Fruit fly (Drosophila melanogaster): Measurements from ENCODE around the gene CG42717.

dm6 chr3L:16051719-16052122, 18.7 kb upstream of the CG42717 start, which contains the start of gene Mbs:
- TF ChIP-seq CG1620 (GFP tag; optimal IDR thresholded peaks at IDR 0.05) (peak; percentile 24), CG7045 (GFP tag; optimal IDR thresholded peaks at IDR 0.05) (no peak), tj (GFP tag; optimal IDR thresholded peaks at IDR 0.05) (no peak), bab1 (GFP tag; optimal IDR thresholded peaks at IDR 0.05) (peak; percentile 33), ovo (GFP tag; optimal IDR thresholded peaks at IDR 0.05) (no peak), Mnt (GFP tag; optimal IDR thresholded peaks at IDR 0.05) (peak; percentile 29)
